Worm (Caenorhabditis elegans) whole organism, early embryonic: Measurements from ENCODE around the gene hrpu-2.

ENCODE experiments used
- F13C5.2 ChIP-seq: sonication (generic microtip); optimal IDR thresholded peaks from 2 replicates; lab custom pipeline; 2017; ENCODE audit warnings: mild to moderate bottlenecking, missing genetic modification characterization, inconsistent platforms, missing compliant biosample characterization
- ama-1 ChIP-seq: fragments of 150-350 bp; optimal IDR thresholded peaks from 2 replicates; lab custom pipeline; 2014
- ceh-36 ChIP-seq: sonication (generic microtip); optimal IDR thresholded peaks from 2 replicates; lab custom pipeline; 2016; ENCODE audit warnings: missing genetic modification characterization, inconsistent platforms, missing compliant biosample characterization
- ets-7 ChIP-seq: sonication (generic microtip); optimal IDR thresholded peaks from 2 replicates; lab custom pipeline; 2016; ENCODE audit warnings: missing genotype, missing genetic modification characterization, missing compliant biosample characterization
- flt-1 ChIP-seq: fragments of 200-800 bp; sonication (Bioruptor generic); IDR thresholded peaks from 2 replicates; pipeline ENCODE4 v1.3.6; 2022; ENCODE audit warnings: missing genetic modification characterization, missing compliant biosample characterization
- hmg-4 ChIP-seq: fragments of 200-800 bp; sonication (Bioruptor generic); optimal IDR thresholded peaks from 2 replicates; lab custom pipeline; 2018; ENCODE audit warnings: mild to moderate bottlenecking, missing genetic modification characterization, missing compliant biosample characterization
- scrt-1 ChIP-seq: fragments of 200-800 bp; sonication (Bioruptor generic); IDR thresholded peaks from 2 replicates; pipeline ENCODE4 v1.3.6; 2022; ENCODE audit warnings: missing genetic modification characterization, missing compliant biosample characterization
- tra-4 ChIP-seq: sonication (generic microtip); optimal IDR thresholded peaks from 2 replicates; lab custom pipeline; 2017; ENCODE audit warnings: missing genetic modification characterization, missing compliant biosample characterization

- TF ChIP-seq tra-4: no peak
- no peak for TF ChIP-seq ets-7 (tag; lab: Kevin White, UChicago)
- no peak for TF ChIP-seq flt-1 (GFP tag; lab: Robert Waterston, UW)
- TF ChIP-seq ama-1: no peak
- TF ChIP-seq ceh-36 (tag; lab: Kevin White, UChicago): no peak
- TF ChIP-seq scrt-1 (GFP tag; lab: Robert Waterston, UW): no peak
- no peak for TF ChIP-seq F13C5.2 (tag; lab: Kevin White, UChicago)
- TF ChIP-seq hmg-4 (GFP tag; lab: Kevin White, UChicago): no peak
These were observed 7.4 kb upstream of the hrpu-2 start for ce11 chrIV:2170332-2170731.
